Worm (Caenorhabditis elegans) whole organism, early embryonic: ENCODE measurements around the gene F21F8.5.

Experiments
- B0310.2 ChIP-seq: sonication (generic microtip); optimal IDR thresholded peaks from 2 replicates; lab custom pipeline; 2016; ENCODE audit warnings: mild to moderate bottlenecking, missing genetic modification characterization, missing compliant biosample characterization
- F13C5.2 ChIP-seq: sonication (generic microtip); optimal IDR thresholded peaks from 2 replicates; lab custom pipeline; 2017; ENCODE audit warnings: mild to moderate bottlenecking, missing genetic modification characterization, inconsistent platforms, missing compliant biosample characterization
- aly-1 ChIP-seq: sonication (generic microtip); optimal IDR thresholded peaks from 2 replicates; lab custom pipeline; 2016; ENCODE audit warnings: missing genetic modification characterization, missing compliant biosample characterization
- ama-1 ChIP-seq: fragments of 150-350 bp; optimal IDR thresholded peaks from 2 replicates; lab custom pipeline; 2014
- ets-7 ChIP-seq: sonication (generic microtip); optimal IDR thresholded peaks from 2 replicates; lab custom pipeline; 2016; ENCODE audit warnings: missing genotype, missing genetic modification characterization, missing compliant biosample characterization
- flt-1 ChIP-seq: fragments of 200-800 bp; sonication (Bioruptor generic); IDR thresholded peaks from 2 replicates; pipeline ENCODE4 v1.3.6; 2022; ENCODE audit warnings: missing genetic modification characterization, missing compliant biosample characterization
- hmbx-1 ChIP-seq: sonication (generic microtip); optimal IDR thresholded peaks from 2 replicates; lab custom pipeline; 2016; ENCODE audit warnings: mild to moderate bottlenecking, missing genetic modification characterization, missing compliant biosample characterization
- hmg-4 ChIP-seq: fragments of 200-800 bp; sonication (Bioruptor generic); optimal IDR thresholded peaks from 2 replicates; lab custom pipeline; 2018; ENCODE audit warnings: mild to moderate bottlenecking, missing genetic modification characterization, missing compliant biosample characterization
- pes-1 ChIP-seq: fragments of 200-800 bp; sonication (Bioruptor generic); IDR thresholded peaks from 2 replicates; pipeline ENCODE4 v1.3.6; 2022; ENCODE audit warnings: missing genetic modification reagents, missing genetic modification characterization, missing compliant biosample characterization
- sea-1 ChIP-seq: fragments of 200-800 bp; sonication (Bioruptor generic); conservative IDR thresholded peaks from 2 replicates; pipeline ENCODE4 v1.3.6; 2022; ENCODE audit warnings: missing genetic modification characterization, missing compliant biosample characterization
- tbx-11 ChIP-seq: fragments of 200-800 bp; sonication (Bioruptor generic); IDR thresholded peaks from 2 replicates; pipeline ENCODE4 v1.3.6; 2022; ENCODE audit warnings: missing genetic modification characterization, missing compliant biosample characterization
- tra-4 ChIP-seq: sonication (generic microtip); optimal IDR thresholded peaks from 2 replicates; lab custom pipeline; 2017; ENCODE audit warnings: missing genetic modification characterization, missing compliant biosample characterization

DNA sequence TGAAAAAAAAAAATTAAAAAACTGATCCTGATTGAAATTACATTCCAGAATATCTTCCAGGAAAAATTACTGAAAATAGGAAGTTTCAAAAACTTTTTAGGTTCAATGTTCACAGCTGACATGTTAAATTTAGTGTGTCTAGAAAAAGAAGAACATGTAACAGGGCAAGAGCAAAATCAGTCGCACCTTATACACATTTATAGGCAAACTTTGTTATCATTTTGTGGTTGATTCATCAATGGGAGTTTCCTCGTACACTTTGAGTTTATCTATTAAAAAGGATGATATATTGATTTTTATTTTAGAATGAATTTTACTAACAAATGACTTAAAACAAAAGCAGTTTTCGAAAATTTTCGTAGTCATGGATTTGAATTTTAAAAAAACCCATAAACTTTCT lies 22.9 kb downstream of the F21F8.5 start:
- TF ChIP-seq ama-1 (lab: Kevin White, UChicago) (no peak), tbx-11 (GFP tag; lab: Robert Waterston, UW) (no peak), aly-1 (tag; lab: Kevin White, UChicago) (no peak), hmg-4 (GFP tag; lab: Kevin White, UChicago) (no peak), sea-1 (GFP tag; lab: Robert Waterston, UW) (no peak), B0310.2 (tag; lab: Kevin White, UChicago) (no peak), flt-1 (no peak), pes-1 (GFP tag; lab: Robert Waterston, UW) (no peak), F13C5.2 (tag; lab: Kevin White, UChicago) (no peak), hmbx-1 (tag; lab: Kevin White, UChicago) (no peak), ets-7 (tag; lab: Kevin White, UChicago) (no peak), tra-4 (no peak)
